Worm (Caenorhabditis elegans): ENCODE data around the gene snb-5.

The snb-5 gene

ce11 chrIII:8250007-8250683, 47.3 kb downstream of the snb-5 start, which contains the start of gene knl-1 (continued):
- no peak for TF ChIP-seq Y56A3A.18 (GFP tag; IDR thresholded peaks at IDR 0.05)
- no peak for TF ChIP-seq F37B4.10 (GFP tag; IDR thresholded peaks at IDR 0.05)
- peak in 1 of 3 experiments; percentile 21 for TF ChIP-seq lin-35 (GFP tag; optimal IDR thresholded peaks at IDR 0.05)
- TF ChIP-seq snpc-4 (GFP tag; optimal IDR thresholded peaks at IDR 0.05): no peak
- peak in 1 of 4 experiments; percentile 59 for TF ChIP-seq snpc-4 (tag; optimal IDR thresholded peaks at IDR 0.05)
- no peak for TF ChIP-seq B0035.1 (tag; optimal IDR thresholded peaks at IDR 0.05)
- peak; percentile 75 for TF ChIP-seq lsl-1 (GFP tag; optimal IDR thresholded peaks at IDR 0.05)
- no peak for TF ChIP-seq nfyb-1 (GFP tag; IDR thresholded peaks at IDR 0.05)
- no peak for TF ChIP-seq F52B5.7 (tag; optimal IDR thresholded peaks at IDR 0.05)
- TF ChIP-seq ztf-22 (GFP tag; optimal IDR thresholded peaks at IDR 0.05): no peak
- no peak for TF ChIP-seq bed-2 (GFP tag; IDR thresholded peaks at IDR 0.05)
- no peak for TF ChIP-seq ccch-3 (GFP tag; optimal IDR thresholded peaks at IDR 0.05)
- no peak for TF ChIP-seq F57A8.1 (GFP tag; optimal IDR thresholded peaks at IDR 0.05)
- no peak for TF ChIP-seq F10E7.11 (tag; optimal IDR thresholded peaks at IDR 0.05)
- TF ChIP-seq sptf-2 (GFP tag; optimal IDR thresholded peaks at IDR 0.05): no peak
- TF ChIP-seq F49E8.2 (tag; optimal IDR thresholded peaks at IDR 0.05; ENCODE audit: insufficient read depth): no peak
- TF ChIP-seq unc-62 (GFP tag; optimal IDR thresholded peaks at IDR 0.05): no peak
- no peak for TF ChIP-seq nfya-2 (GFP tag; IDR thresholded peaks at IDR 0.05)
- no peak for TF ChIP-seq bed-1 (GFP tag; IDR thresholded peaks at IDR 0.05)
- peak; percentile 30 for TF ChIP-seq ceh-27 (GFP tag; optimal IDR thresholded peaks at IDR 0.05)
- peak; percentile 74 for TF ChIP-seq dox-1 (GFP tag; IDR thresholded peaks at IDR 0.05)
- TF ChIP-seq ceh-100 (GFP tag; IDR thresholded peaks at IDR 0.05): peak; percentile 95
- TF ChIP-seq hsf-1 (GFP tag; IDR thresholded peaks at IDR 0.05): no peak
- no peak for TF ChIP-seq mel-28 (tag; optimal IDR thresholded peaks at IDR 0.05; ENCODE audit: borderline replicate concordance)
- TF ChIP-seq ztf-28 (GFP tag; IDR thresholded peaks at IDR 0.05): 0 out of 2 replicates have a peak, but pooled peaks have one; percentile 63
- TF ChIP-seq C17E4.6 (GFP tag; IDR thresholded peaks at IDR 0.05): no peak
- TF ChIP-seq sea-2 (GFP tag; IDR thresholded peaks at IDR 0.05): no peak
- no peak for TF ChIP-seq ztf-26 (tag; optimal IDR thresholded peaks at IDR 0.05)
- no peak for TF ChIP-seq lin-26 (GFP tag; IDR thresholded peaks at IDR 0.05)
- no peak for TF ChIP-seq F55B11.4 (tag; optimal IDR thresholded peaks at IDR 0.05; ENCODE audit: borderline replicate concordance, insufficient read depth)
- TF ChIP-seq mes-4 (tag; optimal IDR thresholded peaks at IDR 0.05): no peak
- no peak for TF ChIP-seq repo-1 (tag; optimal IDR thresholded peaks at IDR 0.05)
- peak; percentile 39 for TF ChIP-seq nhr-80 (tag; optimal IDR thresholded peaks at IDR 0.05)
- no peak for TF ChIP-seq pha-4 (tag; optimal IDR thresholded peaks at IDR 0.05)
- TF ChIP-seq egrh-3 (GFP tag; IDR thresholded peaks at IDR 0.05): 0 out of 2 replicates have a peak, but pooled peaks have one; percentile 49
- TF ChIP-seq cebp-1 (GFP tag; IDR thresholded peaks at IDR 0.05): no peak
- TF ChIP-seq cebp-1 (tag; optimal IDR thresholded peaks at IDR 0.05): no peak
- TF ChIP-seq let-526 (GFP tag; IDR thresholded peaks at IDR 0.05): 0 out of 2 replicates have a peak, but pooled peaks have one; percentile 35
- TF ChIP-seq him-1 (tag; optimal IDR thresholded peaks at IDR 0.05): no peak
- TF ChIP-seq hlh-12 (tag; optimal IDR thresholded peaks at IDR 0.05): no peak
- TF ChIP-seq K12H6.12 (tag; optimal IDR thresholded peaks at IDR 0.05): no peak
- TF ChIP-seq lin-54 (GFP tag; optimal IDR thresholded peaks at IDR 0.05): peak; percentile 68
- no peak for TF ChIP-seq ceh-58 (GFP tag; IDR thresholded peaks at IDR 0.05)
- TF ChIP-seq lin-40 (tag; optimal IDR thresholded peaks at IDR 0.05): no peak
- TF ChIP-seq ceh-79 (tag; optimal IDR thresholded peaks at IDR 0.05): no peak
- TF ChIP-seq tbp1 (GFP tag; optimal IDR thresholded peaks at IDR 0.05): peak; percentile 25
- TF ChIP-seq gei-17 (GFP tag; optimal IDR thresholded peaks at IDR 0.05): no peak
- TF ChIP-seq somi-1 (GFP tag; optimal IDR thresholded peaks at IDR 0.05): no peak
- TF ChIP-seq dpl-1 (GFP tag; optimal IDR thresholded peaks at IDR 0.05): peak; percentile 79
